Worm (Caenorhabditis elegans) whole organism, early embryonic: Measurements from ENCODE around the gene wip-1.

ENCODE experiments used
- B0310.2 ChIP-seq: sonication (generic microtip); optimal IDR thresholded peaks from 2 replicates; lab custom pipeline; 2016; ENCODE audit warnings: mild to moderate bottlenecking, missing genetic modification characterization, missing compliant biosample characterization
- F13C5.2 ChIP-seq: sonication (generic microtip); optimal IDR thresholded peaks from 2 replicates; lab custom pipeline; 2017; ENCODE audit warnings: mild to moderate bottlenecking, missing genetic modification characterization, inconsistent platforms, missing compliant biosample characterization
- aly-1 ChIP-seq: sonication (generic microtip); optimal IDR thresholded peaks from 2 replicates; lab custom pipeline; 2016; ENCODE audit warnings: missing genetic modification characterization, missing compliant biosample characterization
- ama-1 ChIP-seq: fragments of 150-350 bp; optimal IDR thresholded peaks from 2 replicates; lab custom pipeline; 2014
- ceh-13 ChIP-seq: fragments of 200-800 bp; sonication (Bioruptor generic); optimal IDR thresholded peaks from 2 replicates; lab custom pipeline; 2018; ENCODE audit warnings: mild to moderate bottlenecking, missing genetic modification characterization, missing compliant biosample characterization
- ceh-36 ChIP-seq: sonication (generic microtip); optimal IDR thresholded peaks from 2 replicates; lab custom pipeline; 2016; ENCODE audit warnings: missing genetic modification characterization, inconsistent platforms, missing compliant biosample characterization
- ets-7 ChIP-seq: sonication (generic microtip); optimal IDR thresholded peaks from 2 replicates; lab custom pipeline; 2016; ENCODE audit warnings: missing genotype, missing genetic modification characterization, missing compliant biosample characterization
- flt-1 ChIP-seq: fragments of 200-800 bp; sonication (Bioruptor generic); IDR thresholded peaks from 2 replicates; pipeline ENCODE4 v1.3.6; 2022; ENCODE audit warnings: missing genetic modification characterization, missing compliant biosample characterization
- hmbx-1 ChIP-seq: sonication (generic microtip); optimal IDR thresholded peaks from 2 replicates; lab custom pipeline; 2016; ENCODE audit warnings: mild to moderate bottlenecking, missing genetic modification characterization, missing compliant biosample characterization
- hmg-4 ChIP-seq: fragments of 200-800 bp; sonication (Bioruptor generic); optimal IDR thresholded peaks from 2 replicates; lab custom pipeline; 2018; ENCODE audit warnings: mild to moderate bottlenecking, missing genetic modification characterization, missing compliant biosample characterization
- hnd-1 ChIP-seq: sonication (generic microtip); optimal IDR thresholded peaks from 2 replicates; lab custom pipeline; 2016; ENCODE audit warnings: missing genetic modification characterization, missing compliant biosample characterization
- pes-1 ChIP-seq: fragments of 200-800 bp; sonication (Bioruptor generic); IDR thresholded peaks from 2 replicates; pipeline ENCODE4 v1.3.6; 2022; ENCODE audit warnings: missing genetic modification reagents, missing genetic modification characterization, missing compliant biosample characterization
- scrt-1 ChIP-seq: fragments of 200-800 bp; sonication (Bioruptor generic); IDR thresholded peaks from 2 replicates; pipeline ENCODE4 v1.3.6; 2022; ENCODE audit warnings: missing genetic modification characterization, missing compliant biosample characterization
- sea-1 ChIP-seq: fragments of 200-800 bp; sonication (Bioruptor generic); conservative IDR thresholded peaks from 2 replicates; pipeline ENCODE4 v1.3.6; 2022; ENCODE audit warnings: missing genetic modification characterization, missing compliant biosample characterization
- tbx-11 ChIP-seq: fragments of 200-800 bp; sonication (Bioruptor generic); IDR thresholded peaks from 2 replicates; pipeline ENCODE4 v1.3.6; 2022; ENCODE audit warnings: missing genetic modification characterization, missing compliant biosample characterization
- tbx-37 ChIP-seq: fragments of 200-800 bp; sonication (Bioruptor generic); conservative IDR thresholded peaks from 2 replicates; pipeline ENCODE4 v1.3.6; 2022; ENCODE audit warnings: missing genetic modification reagents, missing genetic modification characterization, missing compliant biosample characterization
- tra-4 ChIP-seq: sonication (generic microtip); optimal IDR thresholded peaks from 2 replicates; lab custom pipeline; 2017; ENCODE audit warnings: missing genetic modification characterization, missing compliant biosample characterization

The wip-1 gene

DNA sequence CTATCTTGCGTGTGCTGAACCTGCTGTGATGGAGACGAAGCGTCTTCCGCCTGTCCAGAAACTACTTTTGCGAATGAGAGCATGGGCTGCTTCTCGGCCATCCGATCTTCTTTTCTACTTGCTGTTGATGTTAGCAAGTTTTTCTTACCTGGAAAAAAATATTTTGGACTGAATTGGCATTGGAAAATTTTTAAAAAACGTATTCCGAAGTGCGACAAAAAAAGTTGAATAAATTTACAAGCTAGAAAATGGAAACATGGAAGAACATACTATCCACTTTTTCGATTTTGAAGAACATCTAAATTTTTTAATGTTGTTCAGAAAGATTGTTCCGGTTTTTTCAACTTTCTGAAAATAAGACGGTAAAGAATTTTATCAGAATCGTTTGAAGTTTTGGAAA lies 889 bp upstream of the wip-1 start, which contains the start of gene larp-1:
TSS of gene larp-1 (minus strand) at position 101 of the 400 bp plus-strand sequence.
- TF ChIP-seq aly-1 (tag; lab: Kevin White, UChicago) (no peak), hmg-4 (no peak), B0310.2 (tag; lab: Kevin White, UChicago) (no peak), ets-7 (tag; lab: Kevin White, UChicago) (no peak), ama-1 (lab: Kevin White, UChicago) (no peak), pes-1 (GFP tag; lab: Robert Waterston, UW) (no peak), tbx-11 (GFP tag; lab: Robert Waterston, UW) (no peak), scrt-1 (no peak), hmbx-1 (tag; lab: Kevin White, UChicago) (no peak), F13C5.2 (no peak), flt-1 (GFP tag; lab: Robert Waterston, UW) (no peak)

- no peak for TF ChIP-seq ceh-13
- no peak for TF ChIP-seq ama-1 (lab: Kevin White, UChicago)
- no peak for TF ChIP-seq tbx-37 (GFP tag; lab: Robert Waterston, UW)
- TF ChIP-seq tra-4 (tag; lab: Kevin White, UChicago), result no peak
- no peak for TF ChIP-seq sea-1 (GFP tag; lab: Robert Waterston, UW)
- no peak for TF ChIP-seq scrt-1
- no peak for TF ChIP-seq hmbx-1 (tag; lab: Kevin White, UChicago)
- TF ChIP-seq ets-7 (tag; lab: Kevin White, UChicago), result no peak
- no peak for TF ChIP-seq aly-1 (tag; lab: Kevin White, UChicago)
- TF ChIP-seq F13C5.2, result no peak
- no peak for TF ChIP-seq pes-1 (GFP tag; lab: Robert Waterston, UW)
- TF ChIP-seq ceh-36, result no peak
- TF ChIP-seq flt-1 (GFP tag; lab: Robert Waterston, UW), result no peak
Measured at ce11 chrIII:5020924-5021323, 2.5 kb downstream of the wip-1 start, which contains the start of gene mdt-11. TSS of gene mdt-11 (plus strand) at chrIII:5021224.

ce11 chrIII:5021689-5022088 lies 3.2 kb downstream of the wip-1 start, which contains the start of gene R144.3:
TSS of gene R144.3 (plus strand) at chrIII:5021989.
- no peak for TF ChIP-seq hmbx-1 (tag; lab: Kevin White, UChicago)
- TF ChIP-seq tra-4 (tag; lab: Kevin White, UChicago), result no peak
- no peak for TF ChIP-seq aly-1 (tag; lab: Kevin White, UChicago)
- TF ChIP-seq ceh-36, result no peak
- TF ChIP-seq tbx-37 (GFP tag; lab: Robert Waterston, UW), result no peak
- no peak for TF ChIP-seq ama-1 (lab: Kevin White, UChicago)
- TF ChIP-seq ets-7 (tag; lab: Kevin White, UChicago), result no peak
- TF ChIP-seq pes-1 (GFP tag; lab: Robert Waterston, UW), result no peak
- no peak for TF ChIP-seq flt-1 (GFP tag; lab: Robert Waterston, UW)
- TF ChIP-seq hmg-4, result no peak
- TF ChIP-seq F13C5.2, result no peak
- TF ChIP-seq ceh-13, result no peak
- no peak for TF ChIP-seq tbx-11 (GFP tag; lab: Robert Waterston, UW)
- TF ChIP-seq sea-1 (GFP tag; lab: Robert Waterston, UW), result no peak
- no peak for TF ChIP-seq hnd-1 (tag; lab: Kevin White, UChicago)

DNA sequence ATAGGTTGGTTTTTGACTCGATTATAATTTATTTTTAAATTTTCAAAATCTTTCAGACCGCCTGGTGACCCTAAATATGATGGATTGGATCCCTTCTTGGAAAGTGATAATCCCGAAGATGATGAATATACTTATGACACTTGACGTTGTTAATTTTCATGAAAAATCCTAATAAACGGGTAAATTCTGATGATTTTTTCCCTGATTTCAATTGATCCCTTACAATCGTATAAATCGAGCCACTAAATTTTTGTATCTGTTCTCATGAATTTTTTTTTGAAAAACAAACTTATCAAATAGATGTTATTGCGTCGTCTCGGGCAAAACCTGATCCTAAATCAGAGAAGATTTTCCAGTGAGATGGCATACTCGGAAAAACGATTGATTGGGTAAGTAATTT lies 4.5 kb downstream of the wip-1 start, which contains the start of gene R144.13:
TSS of gene R144.13 (plus strand) at position 301 of the 400 bp plus-strand sequence.
- TF ChIP-seq flt-1 (GFP tag; lab: Robert Waterston, UW), result no peak
- TF ChIP-seq pes-1 (GFP tag; lab: Robert Waterston, UW), result no peak
- TF ChIP-seq tbx-11 (GFP tag; lab: Robert Waterston, UW), result no peak
- no peak for TF ChIP-seq ets-7 (tag; lab: Kevin White, UChicago)
- no peak for TF ChIP-seq B0310.2 (tag; lab: Kevin White, UChicago)
- TF ChIP-seq scrt-1, result no peak
- TF ChIP-seq F13C5.2, result no peak
- TF ChIP-seq sea-1 (GFP tag; lab: Robert Waterston, UW), result no peak
- TF ChIP-seq tbx-37 (GFP tag; lab: Robert Waterston, UW), result no peak

DNA sequence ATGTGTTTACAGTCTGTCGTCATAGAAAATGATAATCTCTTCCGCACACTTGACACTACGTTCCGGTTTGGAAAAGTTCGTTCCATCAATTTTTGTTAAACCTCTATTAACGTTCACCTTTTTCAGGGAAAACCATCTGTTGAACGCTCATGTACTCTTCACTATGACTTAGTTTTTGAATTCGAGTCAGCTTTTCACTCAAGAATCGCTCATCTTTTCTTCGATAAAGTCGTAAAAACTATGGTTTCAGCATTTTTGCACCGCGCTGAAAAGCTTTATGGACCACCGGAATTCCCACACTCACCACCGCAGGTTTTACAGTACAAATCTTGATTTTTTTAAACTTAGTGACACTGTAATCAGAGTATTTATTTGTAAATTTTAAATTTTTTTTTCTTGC lies 5.2 kb downstream of the wip-1 start:
- TF ChIP-seq tra-4 (tag; lab: Kevin White, UChicago) (no peak), hmbx-1 (tag; lab: Kevin White, UChicago) (no peak), flt-1 (GFP tag; lab: Robert Waterston, UW) (no peak), tbx-11 (GFP tag; lab: Robert Waterston, UW) (no peak), pes-1 (GFP tag; lab: Robert Waterston, UW) (no peak), ets-7 (tag; lab: Kevin White, UChicago) (no peak), aly-1 (tag; lab: Kevin White, UChicago) (no peak), ceh-36 (no peak), F13C5.2 (no peak), hmg-4 (no peak), B0310.2 (tag; lab: Kevin White, UChicago) (no peak), ceh-13 (no peak)

- TF ChIP-seq aly-1 (tag; lab: Kevin White, UChicago) (no peak), tbx-37 (GFP tag; lab: Robert Waterston, UW) (no peak), tra-4 (tag; lab: Kevin White, UChicago) (peak; percentile 31), F13C5.2 (no peak), ama-1 (lab: Kevin White, UChicago) (no peak), sea-1 (GFP tag; lab: Robert Waterston, UW) (no peak), scrt-1 (no peak)
Measured at ce11 chrIII:5024393-5024964, 6.0 kb downstream of the wip-1 start, which contains the start of gene pcf-11. TSS of gene pcf-11 (plus strand) at chrIII:5024914.

DNA sequence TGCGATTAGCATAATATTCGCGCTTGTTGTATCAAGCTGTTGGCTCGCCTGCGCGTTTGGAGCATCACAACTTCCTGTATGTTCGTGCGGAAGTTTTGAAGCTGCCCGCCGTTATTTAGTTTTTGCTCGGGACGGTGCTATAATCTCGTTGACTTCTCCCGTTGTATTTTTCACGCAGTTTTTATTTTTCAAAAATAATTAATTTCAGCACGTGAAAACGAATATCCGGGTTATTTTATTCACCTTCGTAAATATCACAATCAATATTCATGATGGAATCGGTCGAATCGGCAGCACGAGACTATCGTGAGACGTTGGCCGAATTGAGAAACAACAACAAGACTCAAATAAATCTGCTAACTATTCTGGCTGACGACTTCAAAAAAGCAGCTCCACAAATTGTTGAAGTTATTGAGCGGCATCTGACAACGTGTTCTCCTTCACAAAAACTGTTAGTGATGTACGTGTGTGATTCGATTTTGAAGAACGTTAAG lies 6.7 kb downstream of the wip-1 start:
- TF ChIP-seq ets-7 (tag; lab: Kevin White, UChicago) (no peak), ama-1 (lab: Kevin White, UChicago) (peak; percentile 62)
